Fruit fly (Drosophila melanogaster) whole organism, prepupa: ENCODE data around the gene ND-ASHI.

Source experiments
- CG11902 ChIP-seq: fragments of 200-800 bp; sonication (Bioruptor generic); optimal IDR thresholded peaks from 3 replicates; lab custom pipeline; 2016; ENCODE audit warnings: missing biosample characterization, missing genetic modification characterization
- CG1621 ChIP-seq: fragments of 200-800 bp; sonication (Bioruptor generic); optimal IDR thresholded peaks from 3 replicates; lab custom pipeline; 2018; ENCODE audit warnings: missing biosample characterization, mild to moderate bottlenecking, missing genetic modification characterization
- CG6854 ChIP-seq: fragments of 200-800 bp; sonication (Bioruptor generic); optimal IDR thresholded peaks from 2 replicates; lab custom pipeline; 2017; ENCODE audit warnings: missing biosample characterization, mild to moderate bottlenecking, missing genetic modification characterization
- CG8319 ChIP-seq: fragments of 200-800 bp; sonication (Bioruptor generic); optimal IDR thresholded peaks from 3 replicates; lab custom pipeline; 2016; ENCODE audit warnings: missing biosample characterization, missing genetic modification characterization
- Ets96B ChIP-seq: fragments of 200-800 bp; optimal IDR thresholded peaks from 2 replicates; lab custom pipeline; 2019; ENCODE audit warnings: missing biosample characterization, mild to moderate bottlenecking, missing genetic modification characterization, moderate library complexity
- Hr39 ChIP-seq: fragments of 200-800 bp; sonication (Bioruptor generic); optimal IDR thresholded peaks from 2 replicates; lab custom pipeline; 2016; ENCODE audit warnings: missing biosample characterization, missing genetic modification characterization
- Hr4 ChIP-seq: fragments of 200-800 bp; sonication (Bioruptor generic); optimal IDR thresholded peaks from 3 replicates; lab custom pipeline; 2016; ENCODE audit warnings: missing biosample characterization, missing genetic modification characterization
- Lpt ChIP-seq: fragments of 200-800 bp; sonication (Bioruptor generic); optimal IDR thresholded peaks from 3 replicates; lab custom pipeline; 2016; ENCODE audit warnings: missing biosample characterization, missing genetic modification characterization
- OdsH ChIP-seq: fragments of 200-800 bp; sonication (Bioruptor generic); optimal IDR thresholded peaks from 3 replicates; lab custom pipeline; 2016; ENCODE audit warnings: missing biosample characterization, missing genetic modification characterization
- fd59A ChIP-seq: fragments of 200-800 bp; sonication (Bioruptor generic); optimal IDR thresholded peaks from 2 replicates; lab custom pipeline; 2017; ENCODE audit warnings: missing biosample characterization, mild to moderate bottlenecking, missing genetic modification characterization, missing genetic modification reagents

DNA sequence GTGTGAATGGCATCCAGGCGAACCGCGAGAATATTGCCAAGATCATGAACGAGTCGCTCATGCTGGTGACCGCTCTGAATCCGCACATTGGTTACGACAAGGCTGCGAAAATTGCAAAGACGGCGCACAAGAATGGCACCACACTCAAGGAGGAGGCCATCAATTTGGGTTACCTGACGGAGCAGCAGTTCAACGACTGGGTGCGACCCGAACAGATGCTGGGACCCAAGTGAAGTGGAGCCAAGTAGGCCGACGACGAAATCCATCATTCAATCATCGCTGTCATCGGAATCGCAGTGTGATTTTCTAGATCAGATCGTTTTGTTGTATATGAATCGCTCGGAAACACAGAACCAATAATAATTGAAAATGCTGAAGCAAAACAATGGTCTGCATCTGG lies 2.5 kb upstream of the ND-ASHI start, which contains the start of gene Fum2:
- TF ChIP-seq OdsH (no peak), CG1621 (no peak), CG11902 (GFP tag; lab: Kevin White, UChicago) (no peak), CG8319 (GFP tag; lab: Kevin White, UChicago) (no peak), CG6854 (GFP tag; lab: Kevin White, UChicago) (no peak), Ets96B (no peak), fd59A (GFP tag; lab: Kevin White, UChicago) (no peak), Hr39 (no peak), Hr4 (GFP tag; lab: Kevin White, UChicago) (no peak), Lpt (GFP tag; lab: Kevin White, UChicago) (no peak)
